Fruit fly (Drosophila melanogaster) whole organism, embryonic: ENCODE measurements around the gene CG6656.
A peak's percentile ranks its signal among the peaks of the same experiment; 100 is the strongest.

Source experiments
- Antp ChIP-seq: fragments of 200-800 bp; sonication (Bioruptor generic); optimal IDR thresholded peaks from 3 replicates; lab custom pipeline; 2016; ENCODE audit warnings: missing biosample characterization, missing genetic modification characterization
- Asciz ChIP-seq: fragments of 200-800 bp; sonication (Bioruptor generic); optimal IDR thresholded peaks from 2 replicates; lab custom pipeline; 2017; ENCODE audit warnings: missing biosample characterization, mild to moderate bottlenecking, missing genetic modification characterization, missing genetic modification reagents
- CG11247 ChIP-seq: fragments of 200-800 bp; sonication (Bioruptor generic); IDR thresholded peaks from 2 replicates; pipeline ENCODE4 v1.3.6; 2022; ENCODE audit warnings: missing biosample characterization, missing genetic modification characterization
- CG12299 ChIP-seq: fragments of 200-800 bp; sonication (Bioruptor generic); optimal IDR thresholded peaks from 2 replicates; lab custom pipeline; 2018; ENCODE audit warnings: missing biosample characterization, mild to moderate bottlenecking, missing genetic modification characterization
- CG1233 ChIP-seq: fragments of 200-800 bp; sonication (Bioruptor generic); optimal IDR thresholded peaks from 4 replicates; lab custom pipeline; 2018; ENCODE audit warnings: missing biosample characterization, mild to moderate bottlenecking, missing genetic modification characterization
- CG13624 ChIP-seq: fragments of 200-800 bp; sonication (Bioruptor generic); optimal IDR thresholded peaks from 2 replicates; lab custom pipeline; 2016; ENCODE audit warnings: missing biosample characterization, missing genetic modification characterization
- CG14965 ChIP-seq: fragments of 200-800 bp; sonication (Bioruptor generic); optimal IDR thresholded peaks from 2 replicates; lab custom pipeline; 2016; ENCODE audit warnings: missing biosample characterization, missing genetic modification characterization, borderline replicate concordance
- CG17186 ChIP-seq: fragments of 200-800 bp; sonication (Bioruptor generic); optimal IDR thresholded peaks from 3 replicates; lab custom pipeline; 2017; ENCODE audit warnings: missing biosample characterization, missing genetic modification reagents, missing genetic modification characterization
- CG1792 ChIP-seq: fragments of 200-800 bp; sonication (Bioruptor generic); optimal IDR thresholded peaks from 2 replicates; lab custom pipeline; 2016; ENCODE audit warnings: missing biosample characterization, missing genetic modification characterization
- CG18476 ChIP-seq: fragments of 200-800 bp; sonication (Bioruptor generic); optimal IDR thresholded peaks from 2 replicates; lab custom pipeline; 2016; ENCODE audit warnings: missing biosample characterization, mild to moderate bottlenecking, missing genetic modification characterization
- CG2120 ChIP-seq: fragments of 200-800 bp; sonication (Bioruptor generic); optimal IDR thresholded peaks from 3 replicates; lab custom pipeline; 2016; ENCODE audit warnings: missing biosample characterization, missing genetic modification characterization
- CG3407 ChIP-seq: fragments of 200-800 bp; sonication (Bioruptor generic); optimal IDR thresholded peaks from 2 replicates; lab custom pipeline; 2018; ENCODE audit warnings: missing biosample characterization, mild to moderate bottlenecking, missing genetic modification characterization
- CG4820 ChIP-seq: fragments of 200-800 bp; sonication (Bioruptor generic); optimal IDR thresholded peaks from 3 replicates; lab custom pipeline; 2016; ENCODE audit warnings: missing biosample characterization, missing genetic modification characterization
- CG7963 ChIP-seq: fragments of 200-800 bp; sonication (Bioruptor generic); IDR thresholded peaks from 3 replicates; pipeline ENCODE4 v1.3.6; 2022; ENCODE audit warnings: missing biosample characterization, missing genetic modification characterization; ENCODE audit not compliant: partially characterized antibody
- CG8281 ChIP-seq: fragments of 200-800 bp; sonication (Bioruptor generic); optimal IDR thresholded peaks from 2 replicates; lab custom pipeline; 2018; ENCODE audit warnings: missing biosample characterization, mild to moderate bottlenecking, missing genetic modification characterization, moderate library complexity
- CG8388 ChIP-seq: fragments of 200-800 bp; sonication (Bioruptor generic); optimal IDR thresholded peaks from 2 replicates; lab custom pipeline; 2019; ENCODE audit warnings: missing biosample characterization, mild to moderate bottlenecking, missing genetic modification characterization, moderate library complexity
- CG8765 ChIP-seq: fragments of 200-800 bp; sonication (Bioruptor generic); IDR thresholded peaks from 2 replicates; pipeline ENCODE4 v1.3.6; 2022; ENCODE audit warnings: missing biosample characterization, missing genetic modification characterization
- CG9609 ChIP-seq: fragments of 200-800 bp; sonication (Bioruptor generic); optimal IDR thresholded peaks from 3 replicates; lab custom pipeline; 2016; ENCODE audit warnings: missing biosample characterization, missing genetic modification characterization
- CG9876 ChIP-seq: fragments of 200-800 bp; sonication (Bioruptor generic); optimal IDR thresholded peaks from 2 replicates; lab custom pipeline; 2016; ENCODE audit warnings: missing biosample characterization, missing genetic modification characterization
- Dfd ChIP-seq, 2 experiments: fragments of >200 bp; optimal IDR thresholded peaks; 2 replicates each; lab custom pipeline; 2017; ENCODE audit warnings: missing biosample characterization in 2 of 2, missing genetic modification characterization in 2 of 2
- Dp ChIP-seq: fragments of 200-800 bp; sonication (Bioruptor generic); optimal IDR thresholded peaks from 2 replicates; lab custom pipeline; 2018; ENCODE audit warnings: missing biosample characterization, mild to moderate bottlenecking, missing genetic modification characterization, moderate library complexity
- Eip74EF ChIP-seq, 2 experiments: fragments of 200-800 bp in 1 of 2; fragments of >200 bp in 1 of 2; sonication (Bioruptor generic) in 1 of 2; optimal IDR thresholded peaks; 2 replicates each; lab custom pipeline; 2017 to 2019; ENCODE audit warnings: missing biosample characterization in 2 of 2, missing genetic modification characterization in 2 of 2, mild to moderate bottlenecking in 1 of 2, moderate library complexity in 1 of 2
- Ets65A ChIP-seq: fragments of 200-800 bp; sonication (Bioruptor generic); peaks from one replicate; lab custom pipeline; 2016; ENCODE audit warnings: missing biosample characterization, missing genetic modification characterization
- Fer2 ChIP-seq: fragments of 200-800 bp; sonication (Bioruptor generic); optimal IDR thresholded peaks from 2 replicates; lab custom pipeline; 2018; ENCODE audit warnings: missing biosample characterization, mild to moderate bottlenecking, missing genetic modification characterization, moderate library complexity
- HLH3B ChIP-seq: fragments of 200-800 bp; sonication (Bioruptor generic); IDR thresholded peaks from 2 replicates; pipeline ENCODE4 v1.3.6; 2022; ENCODE audit warnings: missing biosample characterization, missing genetic modification characterization
- HLH4C ChIP-seq: fragments of 200-800 bp; sonication (Bioruptor generic); IDR thresholded peaks from 3 replicates; pipeline ENCODE4 v1.3.6; 2022; ENCODE audit warnings: missing biosample characterization, missing genetic modification characterization; ENCODE audit not compliant: partially characterized antibody
- HLHmδ ChIP-seq: fragments of 200-800 bp; sonication (Bioruptor generic); optimal IDR thresholded peaks from 2 replicates; lab custom pipeline; 2018; ENCODE audit warnings: missing biosample characterization, mild to moderate bottlenecking, missing genetic modification characterization, moderate library complexity
- Hmr ChIP-seq: fragments of 200-800 bp; sonication (Bioruptor generic); optimal IDR thresholded peaks from 3 replicates; lab custom pipeline; 2017; ENCODE audit warnings: mild to moderate bottlenecking, missing biosample characterization, missing genetic modification reagents, missing genetic modification characterization
- Hr39 ChIP-seq: fragments of >200 bp; optimal IDR thresholded peaks from 2 replicates; lab custom pipeline; 2017
- Mrtf ChIP-seq: fragments of 200-800 bp; sonication (Bioruptor generic); IDR thresholded peaks from 3 replicates; pipeline ENCODE4 v1.3.6; 2022; ENCODE audit warnings: missing biosample characterization, missing genetic modification characterization
- Usf ChIP-seq: fragments of 200-800 bp; sonication (Bioruptor generic); optimal IDR thresholded peaks from 2 replicates; lab custom pipeline; 2017; ENCODE audit warnings: missing genotype, missing biosample characterization, missing genetic modification characterization
- bab2 ChIP-seq: fragments of 200-800 bp; sonication (Bioruptor generic); optimal IDR thresholded peaks from 2 replicates; lab custom pipeline; 2016; ENCODE audit warnings: missing biosample characterization, missing genetic modification characterization
- chif ChIP-seq, 2 experiments: fragments of 200-800 bp; sonication (Bioruptor generic); optimal IDR thresholded peaks; 3 replicates each; lab custom pipeline; 2016; ENCODE audit warnings: missing biosample characterization in 2 of 2, missing genetic modification characterization in 2 of 2
- crc ChIP-seq: fragments of 200-800 bp; sonication (Bioruptor generic); optimal IDR thresholded peaks from 2 replicates; lab custom pipeline; 2016; ENCODE audit warnings: missing biosample characterization, missing genetic modification characterization
- crol ChIP-seq: fragments of 200-800 bp; sonication (Bioruptor generic); IDR thresholded peaks from 2 replicates; pipeline ENCODE4 v1.3.6; 2022; ENCODE audit warnings: missing biosample characterization, missing genetic modification characterization
- dm ChIP-seq: fragments of 200-800 bp; sonication (Bioruptor generic); optimal IDR thresholded peaks from 3 replicates; lab custom pipeline; 2016; ENCODE audit warnings: missing biosample characterization, missing genetic modification characterization
- gsb ChIP-seq: fragments of 200-800 bp; sonication (Bioruptor generic); IDR thresholded peaks from 2 replicates; pipeline ENCODE4 v1.3.6; 2022; ENCODE audit warnings: missing biosample characterization, missing genetic modification characterization
- hb ChIP-seq: fragments of 200-800 bp; sonication (Bioruptor generic); IDR thresholded peaks from 3 replicates; pipeline ENCODE4 v1.3.6; 2022; ENCODE audit warnings: missing biosample characterization, missing genetic modification characterization; ENCODE audit not compliant: partially characterized antibody
- ind ChIP-seq: fragments of 200-800 bp; sonication (Bioruptor generic); optimal IDR thresholded peaks from 3 replicates; lab custom pipeline; 2016; ENCODE audit warnings: missing biosample characterization, missing genetic modification characterization
- kay ChIP-seq: fragments of 200-800 bp; sonication (Bioruptor generic); optimal IDR thresholded peaks from 2 replicates; lab custom pipeline; 2016; ENCODE audit warnings: missing biosample characterization, missing genetic modification characterization
- lov ChIP-seq, 2 experiments: fragments of 200-800 bp in 1 of 2; fragments of >200 bp in 1 of 2; sonication (Bioruptor generic) in 1 of 2; IDR thresholded peaks in 1 of 2; optimal IDR thresholded peaks in 1 of 2; 2 replicates in 1 of 2; 3 replicates in 1 of 2; pipeline versions ENCODE4 v1.3.6 to Lab custom; 2017 to 2022; ENCODE audit warnings: missing biosample characterization in 1 of 2, missing genetic modification characterization in 1 of 2
- oc ChIP-seq: fragments of 200-800 bp; sonication (Bioruptor generic); optimal IDR thresholded peaks from 2 replicates; lab custom pipeline; 2018; ENCODE audit warnings: missing biosample characterization, mild to moderate bottlenecking, missing genetic modification characterization, moderate library complexity
- prd ChIP-seq, 3 experiments: fragments of >200 bp in 2 of 3; fragments of 200-800 bp in 1 of 3; sonication (Bioruptor generic) in 1 of 3; optimal IDR thresholded peaks in 2 of 3; IDR thresholded peaks in 1 of 3; 2 replicates in 2 of 3; 3 replicates in 1 of 3; pipeline versions ENCODE4 v1.3.6 to Lab custom; 2017 to 2022; ENCODE audit warnings: missing biosample characterization in 1 of 3, missing genetic modification characterization in 1 of 3
- salm ChIP-seq: fragments of 200-800 bp; sonication (Bioruptor generic); optimal IDR thresholded peaks from 2 replicates; lab custom pipeline; 2018; ENCODE audit warnings: missing biosample characterization, mild to moderate bottlenecking, missing genetic modification characterization
- sisA ChIP-seq: fragments of 200-800 bp; sonication (Bioruptor generic); IDR thresholded peaks from 2 replicates; pipeline ENCODE4 v1.3.6; 2022; ENCODE audit warnings: missing biosample characterization, missing genetic modification characterization
- sqz ChIP-seq: fragments of 200-800 bp; sonication (Bioruptor generic); optimal IDR thresholded peaks from 3 replicates; lab custom pipeline; 2018; ENCODE audit warnings: missing biosample characterization, mild to moderate bottlenecking, missing genetic modification characterization
- tio ChIP-seq: fragments of 200-800 bp; sonication (Bioruptor generic); optimal IDR thresholded peaks from 2 replicates; lab custom pipeline; 2017; ENCODE audit warnings: missing biosample characterization, missing genetic modification characterization, inconsistent platforms
- tll ChIP-seq, 2 experiments: fragments of 200-800 bp in 1 of 2; fragments of >200 bp in 1 of 2; sonication (Bioruptor generic) in 1 of 2; optimal IDR thresholded peaks; 2 replicates each; lab custom pipeline; 2017 to 2019; ENCODE audit warnings: missing biosample characterization in 2 of 2, missing genetic modification characterization in 2 of 2, mild to moderate bottlenecking in 1 of 2, moderate library complexity in 1 of 2
- trh ChIP-seq: fragments of 200-800 bp; sonication (Bioruptor generic); optimal IDR thresholded peaks from 2 replicates; lab custom pipeline; 2016; ENCODE audit warnings: missing biosample characterization, missing genetic modification characterization
- unpg ChIP-seq: fragments of 200-800 bp; sonication (Bioruptor generic); optimal IDR thresholded peaks from 3 replicates; lab custom pipeline; 2018; ENCODE audit warnings: missing biosample characterization, mild to moderate bottlenecking, missing genetic modification characterization, moderate library complexity

The CG6656 gene

dm6 chr3R:21874982-21875466 is at the start of gene CG6656:
Gene CG6656 (plus strand): TSS chr3R:21875293.
- TF ChIP-seq dm (GFP tag; lab: Kevin White, UChicago) (no peak), CG18476 (no peak), CG14965 (no peak), Fer2 (tag; lab: Kevin White, UChicago) (no peak), HLH3B (GFP tag; lab: Robert Waterston, UW) (no peak), Dfd (GFP tag; optimal IDR thresholded peaks at IDR 0.05; lab: Kevin White, UChicago) (no peak), CG9876 (no peak), tio (GFP tag; lab: Kevin White, UChicago) (no peak), gsb (no peak), crol (0 out of 2 replicates have a peak, but pooled peaks have one; percentile 10), Mrtf (GFP tag; lab: Robert Waterston, UW) (no peak), tll (GFP tag; optimal IDR thresholded peaks at IDR 0.05; lab: Kevin White, UChicago) (no peak), salm (tag; lab: Kevin White, UChicago) (no peak), CG8281 (no peak), Dp (GFP tag; lab: Kevin White, UChicago) (no peak), CG1792 (GFP tag; lab: Kevin White, UChicago) (no peak), CG8388 (GFP tag; lab: Kevin White, UChicago) (no peak), Asciz (GFP tag; lab: Kevin White, UChicago) (no peak), chif (GFP tag; optimal IDR thresholded peaks at IDR 0.05; lab: Kevin White, UChicago) (no peak), CG3407 (GFP tag; lab: Kevin White, UChicago) (no peak), CG1233 (GFP tag; lab: Kevin White, UChicago) (no peak), ind (GFP tag; lab: Kevin White, UChicago) (no peak), CG4820 (GFP tag; lab: Kevin White, UChicago) (no peak), trh (no peak), CG17186 (GFP tag; lab: Kevin White, UChicago) (no peak), hb (GFP tag; lab: Robert Waterston, UW) (0 out of 3 replicates have a peak, but pooled peaks have one; percentile 18), Usf (GFP tag; lab: Kevin White, UChicago) (no peak), HLH4C (GFP tag; lab: Robert Waterston, UW) (no peak), sisA (GFP tag; lab: Robert Waterston, UW) (no peak), CG2120 (GFP tag; lab: Kevin White, UChicago) (no peak), kay (GFP tag; lab: Kevin White, UChicago) (no peak), Antp (GFP tag; lab: Kevin White, UChicago) (no peak), bab2 (GFP tag; lab: Kevin White, UChicago) (no peak), oc (peak; percentile 21), crc (GFP tag; lab: Kevin White, UChicago) (no peak), prd (optimal IDR thresholded peaks at IDR 0.05; lab: Kevin White, UChicago) (no peak), prd (GFP tag; IDR thresholded peaks at IDR 0.05; lab: Robert Waterston, UW) (no peak; the same call in 2 of the 3 replicates), Hmr (no peak), CG7963 (GFP tag; lab: Robert Waterston, UW) (no peak), CG9609 (GFP tag; lab: Kevin White, UChicago) (no peak), Hr39 (lab: Kevin White, UChicago) (no peak), lov (optimal IDR thresholded peaks at IDR 0.05; lab: Kevin White, UChicago) (no peak), lov (GFP tag; IDR thresholded peaks at IDR 0.05; lab: Robert Waterston, UW) (no peak), HLHmδ (GFP tag; lab: Kevin White, UChicago) (no peak), sqz (GFP tag; lab: Kevin White, UChicago) (no peak), CG13624 (no peak), unpg (no peak), Eip74EF (GFP tag; optimal IDR thresholded peaks at IDR 0.05; lab: Kevin White, UChicago) (peak in 1 of 2 experiments; percentile 27), CG12299 (tag; lab: Kevin White, UChicago) (no peak), Ets65A (GFP tag; lab: Kevin White, UChicago) (peak; percentile 68), CG8765 (no peak), CG11247 (no peak)
